Worm (Caenorhabditis elegans): Measurements from ENCODE around the gene Y44F5A.1.
A peak's percentile ranks its signal among the peaks of the same experiment; 100 is the strongest.

Gene Y44F5A.1

DNA sequence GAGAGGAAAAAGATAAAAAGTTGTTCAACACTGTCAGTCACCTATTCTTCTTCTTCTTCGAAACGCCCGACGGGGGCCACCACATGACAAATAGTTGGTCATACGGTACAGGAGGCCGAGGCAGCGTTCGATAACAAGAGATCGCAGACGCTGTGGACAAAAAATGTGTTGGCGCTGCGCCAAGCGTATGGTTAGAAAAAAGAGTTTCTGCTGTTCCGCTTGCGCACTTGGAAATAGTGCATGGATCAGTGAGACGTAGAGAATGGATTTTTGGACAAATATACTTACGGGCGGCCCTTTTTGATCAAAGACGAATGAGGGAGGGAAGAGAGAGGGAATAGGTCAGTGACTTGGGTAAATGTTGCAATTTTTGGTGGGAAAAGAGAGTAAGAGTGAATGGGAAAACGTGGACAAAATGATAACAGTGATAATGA is 37.3 kb upstream of the Y44F5A.1 start (continued):
- no peak for TF ChIP-seq Y5F2A.4 (GFP tag; optimal IDR thresholded peaks at IDR 0.05)
- peak in 1 of 2 experiments; percentile 82 for TF ChIP-seq lsy-2 (tag; optimal IDR thresholded peaks at IDR 0.05)
- TF ChIP-seq hif-1 (tag; optimal IDR thresholded peaks at IDR 0.05) = peak in 1 of 2 experiments; percentile 25
- no peak for TF ChIP-seq zip-2 (tag; optimal IDR thresholded peaks at IDR 0.05)
- TF ChIP-seq ceh-82 (tag; optimal IDR thresholded peaks at IDR 0.05) = no peak
- peak; percentile 96 for TF ChIP-seq hlh-30 (tag; optimal IDR thresholded peaks at IDR 0.05; ENCODE audit: insufficient read depth)
- no peak for TF ChIP-seq F49E8.2 (tag; optimal IDR thresholded peaks at IDR 0.05; ENCODE audit: borderline replicate concordance)
- TF ChIP-seq mdl-1 (tag; optimal IDR thresholded peaks at IDR 0.05) = peak; percentile 35 to 89
- TF ChIP-seq ztf-7 (tag; optimal IDR thresholded peaks at IDR 0.05) = no peak
- TF ChIP-seq cey-2 (tag; optimal IDR thresholded peaks at IDR 0.05; ENCODE audit: borderline replicate concordance, insufficient read depth) = no peak
- no peak for TF ChIP-seq ceh-28 (tag; optimal IDR thresholded peaks at IDR 0.05)
- TF ChIP-seq sdz-12 (GFP tag; optimal IDR thresholded peaks at IDR 0.05) = no peak
- TF ChIP-seq daf-19 (GFP tag; conservative IDR thresholded peaks at IDR 0.05) = no peak
- TF ChIP-seq tag-97 (GFP tag; IDR thresholded peaks at IDR 0.05) = no peak

DNA sequence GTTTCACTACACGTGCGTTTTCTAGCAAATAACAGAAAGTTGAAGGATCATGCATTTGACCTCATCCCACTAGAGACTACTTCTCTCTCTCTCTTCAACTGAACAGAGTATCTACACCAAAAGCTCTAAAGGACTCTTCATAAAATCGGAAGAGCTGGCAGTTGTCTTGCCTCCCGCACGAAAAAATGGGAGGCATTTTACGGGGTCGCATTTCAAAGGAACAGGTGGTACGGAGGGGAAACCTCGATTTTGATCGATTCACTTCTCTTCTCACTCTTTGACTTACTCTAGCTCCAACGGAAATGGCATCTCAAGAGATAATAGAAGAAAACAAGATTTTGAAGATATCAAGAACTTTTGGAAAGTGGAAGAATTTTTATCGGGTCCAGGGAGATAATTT is 35.7 kb upstream of the Y44F5A.1 start:
- no peak for TF ChIP-seq tag-97 (GFP tag; IDR thresholded peaks at IDR 0.05)
- peak; percentile 25 for TF ChIP-seq nhr-28 (tag; optimal IDR thresholded peaks at IDR 0.05)
- no peak for TF ChIP-seq fkh-10 (GFP tag; optimal IDR thresholded peaks at IDR 0.05)
- peak; percentile 21 for TF ChIP-seq hlh-11 (tag; optimal IDR thresholded peaks at IDR 0.05)
- TF ChIP-seq nhr-11 (tag; optimal IDR thresholded peaks at IDR 0.05) = peak; percentile 81
- peak in 1 of 2 experiments; percentile 97 for TF ChIP-seq unc-62 (GFP tag; optimal IDR thresholded peaks at IDR 0.05 in 1 of 2)
- no peak for TF ChIP-seq unc-62 (tag; optimal IDR thresholded peaks at IDR 0.05)

DNA sequence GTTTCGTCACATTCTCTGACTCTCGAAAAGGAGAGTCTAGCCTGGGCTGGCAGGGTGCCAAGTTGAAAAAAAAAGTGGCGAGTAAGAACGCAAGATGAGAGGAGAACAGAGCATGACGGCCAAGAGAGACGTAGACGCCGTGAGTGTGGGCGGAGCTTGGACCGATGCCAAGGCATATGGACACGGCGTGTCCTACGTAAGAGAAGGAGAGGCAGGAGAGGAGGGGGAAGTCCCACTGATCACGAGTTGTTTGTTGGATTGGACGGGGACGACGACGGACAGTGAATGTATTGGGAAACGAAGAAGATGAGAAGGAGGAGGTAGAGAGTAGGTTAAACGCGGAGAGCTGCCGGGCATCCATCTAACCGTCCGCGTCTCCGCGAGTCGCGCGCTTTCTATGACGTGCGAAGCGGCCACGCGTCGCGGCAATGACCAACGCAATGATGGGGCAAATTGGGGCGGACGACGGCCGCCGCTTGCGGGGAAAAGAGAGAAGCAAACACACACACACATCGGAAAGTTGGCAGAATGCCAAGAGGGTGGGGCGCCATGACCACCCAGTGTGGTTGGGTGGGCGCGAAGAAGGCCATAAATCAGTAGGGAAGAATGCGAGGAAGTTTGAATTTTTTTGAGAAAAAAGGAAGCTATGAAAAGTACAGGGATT is 34.6 kb upstream of the Y44F5A.1 start:
- TF ChIP-seq Y105C5A.15 (GFP tag; IDR thresholded peaks at IDR 0.05) (no peak), ama-1 (optimal IDR thresholded peaks at IDR 0.05) (no peak), fos-1 (tag; optimal IDR thresholded peaks at IDR 0.05) (peak; percentile 86), nhr-10 (tag; optimal IDR thresholded peaks at IDR 0.05) (peak; percentile 93), pha-4 (GFP tag; IDR thresholded peaks at IDR 0.05) (peak; percentile 98), pha-4 (tag; optimal IDR thresholded peaks at IDR 0.05) (peak; percentile 40), zfp-2 (tag; optimal IDR thresholded peaks at IDR 0.05) (peak; percentile 91), daf-8 (GFP tag; IDR thresholded peaks at IDR 0.05) (no peak), daf-19 (GFP tag; conservative IDR thresholded peaks at IDR 0.05) (peak; percentile 81), hif-1 (tag; optimal IDR thresholded peaks at IDR 0.05) (peak; percentile 90 to 96), nhr-11 (tag; optimal IDR thresholded peaks at IDR 0.05) (peak; percentile 98), ceh-32 (tag; optimal IDR thresholded peaks at IDR 0.05; ENCODE audit: poor library complexity) (peak; percentile 90), D1046.2 (GFP tag; IDR thresholded peaks at IDR 0.05) (peak; percentile 9; the same call in 1 of the 2 replicates), lin-1 (GFP tag; IDR thresholded peaks at IDR 0.05) (peak; percentile 99), vab-7 (GFP tag; IDR thresholded peaks at IDR 0.05) (peak; percentile 82), spr-1 (tag; optimal IDR thresholded peaks at IDR 0.05) (peak; percentile 96), zip-11 (GFP tag; IDR thresholded peaks at IDR 0.05) (no peak; the same call in 1 of the 2 replicates), hlh-11 (tag; optimal IDR thresholded peaks at IDR 0.05) (peak; percentile 100), set-16 (GFP tag; IDR thresholded peaks at IDR 0.05) (peak; percentile 100), jun-1 (tag; optimal IDR thresholded peaks at IDR 0.05) (peak; percentile 90), dmd-6 (GFP tag; IDR thresholded peaks at IDR 0.05) (peak; percentile 100), saeg-2 (GFP tag; IDR thresholded peaks at IDR 0.05) (peak; percentile 98), Y75B8A.6 (GFP tag; IDR thresholded peaks at IDR 0.05) (0 out of 2 replicates have a peak, but pooled peaks have one; percentile 8), Y48G9A.11 (GFP tag; IDR thresholded peaks at IDR 0.05) (no peak), aha-1 (tag) (peak; percentile 100), mes-2 (tag; optimal IDR thresholded peaks at IDR 0.05; ENCODE audit: poor library complexity, severe bottlenecking) (peak; percentile 77), zip-2 (tag; optimal IDR thresholded peaks at IDR 0.05) (peak; percentile 79), ceh-20 (GFP tag; IDR thresholded peaks at IDR 0.05) (peak; percentile 98), lir-3 (tag; optimal IDR thresholded peaks at IDR 0.05) (peak; percentile 82), nhr-237 (tag; optimal IDR thresholded peaks at IDR 0.05) (peak; percentile 57), aly-2 (tag; optimal IDR thresholded peaks at IDR 0.05) (no peak), daf-12 (tag; optimal IDR thresholded peaks at IDR 0.05) (no peak)

Measured in whole organism, L4 larva.